Worm (Caenorhabditis elegans) whole organism, late embryonic: ENCODE results near the gene lsy-2.

Source experiments
- C38D4.7 ChIP-seq: fragments of 200-800 bp; sonication (Bioruptor generic); optimal IDR thresholded peaks from 2 replicates; lab custom pipeline; 2018; ENCODE audit warnings: mild to moderate bottlenecking, missing genetic modification characterization, moderate library complexity, missing compliant biosample characterization
- F13H6.1 ChIP-seq: sonication (generic microtip); optimal IDR thresholded peaks from 2 replicates; lab custom pipeline; 2016; ENCODE audit warnings: missing genetic modification characterization, missing compliant biosample characterization
- K02D7.2 ChIP-seq: sonication (generic microtip); optimal IDR thresholded peaks from 2 replicates; lab custom pipeline; 2017; ENCODE audit warnings: mild to moderate bottlenecking, missing genetic modification characterization, missing compliant biosample characterization
- T23F11.4 ChIP-seq: fragments of 200-800 bp; sonication (Bioruptor generic); optimal IDR thresholded peaks from 2 replicates; lab custom pipeline; 2018; ENCODE audit warnings: mild to moderate bottlenecking, missing genetic modification characterization, missing compliant biosample characterization
- ceh-18 ChIP-seq: sonication (generic microtip); optimal IDR thresholded peaks from 2 replicates; lab custom pipeline; 2016; ENCODE audit warnings: missing genetic modification characterization, missing compliant biosample characterization
- ceh-19 ChIP-seq: fragments of 200-800 bp; sonication (Bioruptor generic); optimal IDR thresholded peaks from 2 replicates; lab custom pipeline; 2018; ENCODE audit warnings: mild to moderate bottlenecking, missing genetic modification characterization, missing compliant biosample characterization
- ceh-24 ChIP-seq: sonication (generic microtip); optimal IDR thresholded peaks from 2 replicates; lab custom pipeline; 2016; ENCODE audit warnings: mild to moderate bottlenecking, missing genetic modification characterization, missing compliant biosample characterization
- ceh-31 ChIP-seq: sonication (generic microtip); optimal IDR thresholded peaks from 2 replicates; lab custom pipeline; 2016; ENCODE audit warnings: missing genetic modification characterization, missing compliant biosample characterization
- ceh-45 ChIP-seq: fragments of 200-800 bp; sonication (Bioruptor generic); IDR thresholded peaks from 2 replicates; pipeline ENCODE4 v1.3.6; 2022; ENCODE audit warnings: missing genetic modification reagents, missing genetic modification characterization, missing compliant biosample characterization
- ceh-48 ChIP-seq: sonication (generic microtip); optimal IDR thresholded peaks from 2 replicates; lab custom pipeline; 2016; ENCODE audit warnings: missing genetic modification characterization, inconsistent platforms, missing compliant biosample characterization
- che-1 ChIP-seq: sonication (generic microtip); optimal IDR thresholded peaks from 2 replicates; lab custom pipeline; 2016; ENCODE audit warnings: mild to moderate bottlenecking, missing genetic modification characterization, missing compliant biosample characterization
- elt-2 ChIP-seq: sonication (generic microtip); optimal IDR thresholded peaks from 2 replicates; lab custom pipeline; 2016; ENCODE audit warnings: missing genetic modification reagents, missing genetic modification characterization, missing compliant biosample characterization
- fax-1 ChIP-seq: sonication (generic microtip); optimal IDR thresholded peaks from 2 replicates; lab custom pipeline; 2016; ENCODE audit warnings: missing genotype, missing genetic modification characterization, missing compliant biosample characterization
- fkh-10 ChIP-seq: fragments of 150-350 bp; optimal IDR thresholded peaks from 2 replicates; lab custom pipeline; 2014; ENCODE audit warnings: missing biosample characterization, missing genetic modification reagents, missing genetic modification characterization
- fkh-6 ChIP-seq: sonication (generic microtip); optimal IDR thresholded peaks from 2 replicates; lab custom pipeline; 2016; ENCODE audit warnings: missing genetic modification characterization, missing compliant biosample characterization
- hlh-6 ChIP-seq: sonication (generic microtip); optimal IDR thresholded peaks from 2 replicates; lab custom pipeline; 2016; ENCODE audit warnings: missing genotype, missing genetic modification characterization, missing compliant biosample characterization
- mec-3 ChIP-seq: sonication (generic microtip); optimal IDR thresholded peaks from 2 replicates; lab custom pipeline; 2016; ENCODE audit warnings: borderline replicate concordance, missing genetic modification characterization, missing compliant biosample characterization
- nfya-1 ChIP-seq: sonication (generic microtip); optimal IDR thresholded peaks from 2 replicates; lab custom pipeline; 2017; ENCODE audit warnings: missing genetic modification characterization, mild to moderate bottlenecking, missing compliant biosample characterization, antibody characterized with exemption, moderate library complexity
- nhr-11 ChIP-seq: fragments of 150-350 bp; optimal IDR thresholded peaks from 2 replicates; lab custom pipeline; 2014; ENCODE audit warnings: missing biosample characterization, missing genetic modification characterization
- npax-4 ChIP-seq: sonication (generic microtip); optimal IDR thresholded peaks from 2 replicates; lab custom pipeline; 2016; ENCODE audit warnings: missing genetic modification characterization, missing compliant biosample characterization
- odd-2 ChIP-seq: sonication (generic microtip); optimal IDR thresholded peaks from 2 replicates; lab custom pipeline; 2017; ENCODE audit warnings: antibody characterized with exemption, mild to moderate bottlenecking, missing genetic modification characterization, missing compliant biosample characterization
- pag-3 ChIP-seq: sonication (generic microtip); optimal IDR thresholded peaks from 2 replicates; lab custom pipeline; 2016; ENCODE audit warnings: missing compliant biosample characterization, missing genetic modification characterization, borderline replicate concordance
- pat-9 ChIP-seq: fragments of 200-800 bp; sonication (Bioruptor generic); optimal IDR thresholded peaks from 2 replicates; lab custom pipeline; 2018; ENCODE audit warnings: mild to moderate bottlenecking, missing genetic modification characterization, moderate library complexity, missing compliant biosample characterization
- pax-1 ChIP-seq: fragments of 150-350 bp; optimal IDR thresholded peaks from 2 replicates; lab custom pipeline; 2014; ENCODE audit warnings: missing biosample characterization, missing genetic modification characterization
- sdc-2 ChIP-seq: sonication (generic microtip); optimal IDR thresholded peaks from 2 replicates; lab custom pipeline; 2016; ENCODE audit warnings: missing genotype, missing genetic modification characterization, missing compliant biosample characterization
- tbx-7 ChIP-seq: sonication (generic microtip); optimal IDR thresholded peaks from 2 replicates; lab custom pipeline; 2016; ENCODE audit warnings: missing genotype, missing genetic modification characterization, missing compliant biosample characterization
- ttx-3 ChIP-seq: sonication (generic microtip); optimal IDR thresholded peaks from 2 replicates; lab custom pipeline; 2016; ENCODE audit warnings: missing genetic modification reagents, missing genetic modification characterization, missing compliant biosample characterization
- unc-3 ChIP-seq, 2 experiments: fragments of 200-800 bp in 1 of 2; sonication (Bioruptor generic) in 1 of 2; sonication (generic microtip) in 1 of 2; conservative IDR thresholded peaks in 1 of 2; optimal IDR thresholded peaks in 1 of 2; 2 replicates each; pipeline versions ENCODE4 v1.3.6 to Lab custom; 2016 to 2022; ENCODE audit warnings: missing compliant biosample characterization in 2 of 2, missing genetic modification characterization in 2 of 2, missing genetic modification reagents in 1 of 2
- unc-42 ChIP-seq: sonication (generic microtip); optimal IDR thresholded peaks from 2 replicates; lab custom pipeline; 2016; ENCODE audit warnings: missing genotype, missing genetic modification characterization, missing compliant biosample characterization
- unc-55 ChIP-seq: sonication (generic microtip); optimal IDR thresholded peaks from 2 replicates; lab custom pipeline; 2017; ENCODE audit warnings: missing biosample characterization, missing genetic modification reagents, missing genetic modification characterization

lsy-2 gene

DNA sequence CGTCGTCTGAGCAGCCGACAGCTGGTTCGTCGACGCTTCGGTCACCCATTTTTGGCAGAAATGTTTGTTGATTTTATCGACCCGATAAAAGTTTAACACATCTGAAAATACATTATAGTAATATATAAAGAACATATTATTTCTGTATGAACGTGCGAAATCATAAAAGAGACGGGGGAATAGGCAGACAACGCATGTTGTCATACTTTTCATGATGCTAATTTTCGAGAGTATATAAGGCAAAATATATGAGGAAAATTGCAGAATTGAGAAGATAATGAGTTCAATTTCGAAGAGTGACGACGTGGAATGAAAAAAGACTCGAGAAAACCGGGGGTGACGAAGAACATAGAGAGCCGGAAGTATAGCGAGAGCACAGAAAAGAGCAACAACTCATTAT, 40.6 kb downstream of the lsy-2 start, which contains the start of gene F53B1.8:
TSS of gene F53B1.8 (minus strand) at position 101 of the 400 bp plus-strand sequence.
- TF ChIP-seq unc-55 = no peak
- TF ChIP-seq ceh-24 (tag; lab: Kevin White, UChicago) = no peak
- no peak for TF ChIP-seq ceh-45 (GFP tag; lab: Robert Waterston, UW)
- no peak for TF ChIP-seq tbx-7 (tag; lab: Kevin White, UChicago)
- TF ChIP-seq unc-3 (GFP tag; conservative IDR thresholded peaks at IDR 0.05; lab: Robert Waterston, UW) = no peak
- TF ChIP-seq unc-3 (tag; optimal IDR thresholded peaks at IDR 0.05; lab: Kevin White, UChicago) = no peak
- no peak for TF ChIP-seq C38D4.7 (GFP tag; lab: Kevin White, UChicago)
- no peak for TF ChIP-seq mec-3 (tag; lab: Kevin White, UChicago)
- no peak for TF ChIP-seq pat-9 (tag; lab: Kevin White, UChicago)
- TF ChIP-seq fax-1 (tag; lab: Kevin White, UChicago) = no peak
- TF ChIP-seq ttx-3 (tag; lab: Kevin White, UChicago) = no peak
- no peak for TF ChIP-seq odd-2 (tag; lab: Kevin White, UChicago)
- no peak for TF ChIP-seq K02D7.2 (tag; lab: Kevin White, UChicago)
- TF ChIP-seq npax-4 (tag; lab: Kevin White, UChicago) = no peak
- TF ChIP-seq pag-3 = no peak
- TF ChIP-seq nhr-11 (tag; lab: Kevin White, UChicago) = no peak
- TF ChIP-seq F13H6.1 (tag; lab: Kevin White, UChicago) = no peak
- no peak for TF ChIP-seq pax-1 (tag; lab: Kevin White, UChicago)
- TF ChIP-seq sdc-2 (tag; lab: Kevin White, UChicago) = no peak

DNA sequence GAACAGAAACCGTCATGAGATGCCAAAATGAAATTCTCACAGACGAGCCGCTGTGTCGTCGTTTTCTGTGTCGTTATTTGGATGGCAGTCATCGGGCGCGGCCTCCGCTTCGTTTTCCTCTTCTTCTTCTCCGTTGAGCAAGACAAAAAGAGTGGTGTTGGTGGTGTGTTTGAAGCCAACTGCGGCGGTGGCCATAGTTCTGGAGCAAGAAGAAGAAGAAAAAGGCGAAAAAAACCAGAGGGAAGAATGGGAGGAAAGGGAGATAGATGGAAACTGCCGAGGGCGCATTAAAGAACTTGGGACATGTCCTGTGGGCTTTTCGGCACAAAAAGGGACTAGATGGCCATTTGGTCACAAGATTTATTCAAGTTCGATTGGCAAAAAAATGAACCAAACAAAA, 42.1 kb downstream of the lsy-2 start, which contains the start of gene F53B1.9:
TSS of gene F53B1.9 (minus strand) at position 195 of the 400 bp plus-strand sequence.
- TF ChIP-seq pat-9 (tag; lab: Kevin White, UChicago) (no peak), unc-42 (peak; percentile 30)

DNA sequence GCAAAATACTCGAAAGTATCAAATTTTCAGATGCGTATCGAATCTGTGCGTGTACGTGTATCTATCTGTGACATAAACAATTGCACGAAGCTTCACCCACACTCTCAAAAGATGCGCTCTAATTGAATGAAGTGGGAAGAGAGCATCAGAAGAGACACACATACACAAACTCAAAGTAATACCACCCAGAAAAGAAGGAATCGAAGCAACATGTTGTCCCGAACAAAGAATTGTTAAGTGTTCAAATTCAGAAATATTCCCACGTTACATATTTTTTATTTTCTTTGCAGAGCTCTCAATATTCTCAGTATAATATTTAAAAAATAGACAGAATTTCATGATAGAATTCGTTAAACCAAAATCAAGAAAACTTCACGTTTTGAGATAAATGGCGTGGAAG, 47.4 kb downstream of the lsy-2 start:
- TF ChIP-seq ceh-45 (GFP tag; lab: Robert Waterston, UW) = no peak
- peak; percentile 45 for TF ChIP-seq unc-42

DNA sequence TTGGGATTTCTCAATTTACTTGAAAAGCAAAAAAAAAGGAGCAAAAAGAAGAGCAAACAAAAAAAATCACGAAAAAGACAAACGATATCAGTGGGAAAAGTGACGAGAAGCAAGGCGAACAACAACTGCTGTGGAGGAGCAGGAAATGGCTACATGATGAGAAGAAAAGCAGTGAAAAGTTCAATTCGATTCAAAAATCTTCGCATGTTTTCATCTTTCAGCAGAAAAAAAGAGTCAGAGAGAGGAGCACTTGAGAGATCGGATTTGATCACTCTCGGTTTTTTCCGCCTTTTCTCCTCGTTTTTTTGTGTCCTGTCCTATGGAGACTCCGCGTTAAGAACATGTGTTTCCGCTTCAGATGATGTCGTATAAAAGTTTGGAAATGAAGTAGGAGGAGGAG, 49.4 kb downstream of the lsy-2 start:
- no peak for TF ChIP-seq T23F11.4
- no peak for TF ChIP-seq fkh-6 (tag; lab: Kevin White, UChicago)
- TF ChIP-seq ceh-18 (tag; lab: Kevin White, UChicago) = peak; percentile 32
- TF ChIP-seq che-1 (tag; lab: Kevin White, UChicago) = no peak
- TF ChIP-seq fkh-10 (GFP tag; lab: Kevin White, UChicago) = no peak

DNA sequence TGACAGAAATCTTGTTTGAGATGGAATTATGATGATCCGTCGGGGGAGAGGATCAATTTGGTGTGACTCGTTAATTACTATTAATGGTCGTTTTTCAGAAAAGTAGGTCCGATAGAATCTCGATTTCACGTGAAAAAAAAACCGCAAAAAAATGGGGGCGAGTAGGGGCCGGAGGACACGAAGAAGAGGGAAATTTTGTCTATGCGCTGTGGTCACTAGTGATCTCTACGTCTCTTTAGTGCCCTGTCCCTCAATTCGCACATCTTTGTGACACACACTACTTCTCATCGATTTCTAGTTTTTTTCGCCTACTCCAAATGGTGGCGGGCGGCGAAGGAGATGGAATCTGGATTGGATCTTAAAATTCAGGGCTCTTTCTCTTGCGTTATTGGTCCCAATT, 51.1 kb downstream of the lsy-2 start:
- TF ChIP-seq ceh-19 (GFP tag; lab: Kevin White, UChicago) = peak; percentile 6
- TF ChIP-seq unc-42 = peak; percentile 1
- no peak for TF ChIP-seq elt-2 (tag; lab: Kevin White, UChicago)
- TF ChIP-seq ceh-48 (tag; lab: Kevin White, UChicago) = peak; percentile 58
- TF ChIP-seq hlh-6 = no peak
- TF ChIP-seq ceh-31 (tag; lab: Kevin White, UChicago) = peak; percentile 31
- peak; percentile 3 for TF ChIP-seq nfya-1
